Worm (Caenorhabditis elegans) whole organism, late embryonic: ENCODE measurements around the gene F11D11.12.

Experiments used
- C08G9.2 ChIP-seq: sonication (generic microtip); optimal IDR thresholded peaks from 2 replicates; lab custom pipeline; 2016; ENCODE audit warnings: mild to moderate bottlenecking, missing genetic modification characterization, moderate library complexity, missing compliant biosample characterization
- K02D7.2 ChIP-seq: sonication (generic microtip); optimal IDR thresholded peaks from 2 replicates; lab custom pipeline; 2017; ENCODE audit warnings: mild to moderate bottlenecking, missing genetic modification characterization, missing compliant biosample characterization
- K09A11.1 ChIP-seq: sonication (generic microtip); optimal IDR thresholded peaks from 2 replicates; lab custom pipeline; 2017; ENCODE audit warnings: antibody characterized with exemption, mild to moderate bottlenecking, missing genetic modification characterization, missing compliant biosample characterization; ENCODE audit not compliant: insufficient read depth
- T23F11.4 ChIP-seq: fragments of 200-800 bp; sonication (Bioruptor generic); optimal IDR thresholded peaks from 2 replicates; lab custom pipeline; 2018; ENCODE audit warnings: mild to moderate bottlenecking, missing genetic modification characterization, missing compliant biosample characterization
- Y22D7AL.16 ChIP-seq: sonication (generic microtip); optimal IDR thresholded peaks from 2 replicates; lab custom pipeline; 2016; ENCODE audit warnings: missing genetic modification characterization, missing compliant biosample characterization
- ceh-14 ChIP-seq: sonication (generic microtip); optimal IDR thresholded peaks from 2 replicates; lab custom pipeline; 2016; ENCODE audit warnings: missing genotype, missing genetic modification characterization, missing compliant biosample characterization
- ceh-19 ChIP-seq: fragments of 200-800 bp; sonication (Bioruptor generic); optimal IDR thresholded peaks from 2 replicates; lab custom pipeline; 2018; ENCODE audit warnings: mild to moderate bottlenecking, missing genetic modification characterization, missing compliant biosample characterization
- ceh-2 ChIP-seq: sonication (generic microtip); optimal IDR thresholded peaks from 2 replicates; lab custom pipeline; 2016; ENCODE audit warnings: missing genotype, missing genetic modification characterization, missing compliant biosample characterization
- ceh-24 ChIP-seq: sonication (generic microtip); optimal IDR thresholded peaks from 2 replicates; lab custom pipeline; 2016; ENCODE audit warnings: mild to moderate bottlenecking, missing genetic modification characterization, missing compliant biosample characterization
- ceh-31 ChIP-seq: sonication (generic microtip); optimal IDR thresholded peaks from 2 replicates; lab custom pipeline; 2016; ENCODE audit warnings: missing genetic modification characterization, missing compliant biosample characterization
- ceh-34 ChIP-seq: sonication (generic microtip); optimal IDR thresholded peaks from 2 replicates; lab custom pipeline; 2016; ENCODE audit warnings: mild to moderate bottlenecking, missing genetic modification characterization, missing compliant biosample characterization
- ceh-48 ChIP-seq: sonication (generic microtip); optimal IDR thresholded peaks from 2 replicates; lab custom pipeline; 2016; ENCODE audit warnings: missing genetic modification characterization, inconsistent platforms, missing compliant biosample characterization
- ceh-6 ChIP-seq: fragments of 200-800 bp; sonication (Bioruptor generic); optimal IDR thresholded peaks from 2 replicates; lab custom pipeline; 2018; ENCODE audit warnings: mild to moderate bottlenecking, missing genetic modification characterization, missing compliant biosample characterization
- dmd-4 ChIP-seq: sonication (generic microtip); optimal IDR thresholded peaks from 2 replicates; lab custom pipeline; 2016; ENCODE audit warnings: borderline replicate concordance, missing genetic modification characterization, missing compliant biosample characterization
- dve-1 ChIP-seq: sonication (generic microtip); optimal IDR thresholded peaks from 2 replicates; lab custom pipeline; 2017; ENCODE audit warnings: antibody characterized with exemption, mild to moderate bottlenecking, missing genetic modification characterization, missing compliant biosample characterization
- elt-2 ChIP-seq: sonication (generic microtip); optimal IDR thresholded peaks from 2 replicates; lab custom pipeline; 2016; ENCODE audit warnings: missing genetic modification reagents, missing genetic modification characterization, missing compliant biosample characterization
- ets-4 ChIP-seq: sonication (generic microtip); optimal IDR thresholded peaks from 2 replicates; lab custom pipeline; 2016; ENCODE audit warnings: missing genetic modification characterization, missing compliant biosample characterization
- fax-1 ChIP-seq: sonication (generic microtip); optimal IDR thresholded peaks from 2 replicates; lab custom pipeline; 2016; ENCODE audit warnings: missing genotype, missing genetic modification characterization, missing compliant biosample characterization
- fkh-10 ChIP-seq: fragments of 150-350 bp; optimal IDR thresholded peaks from 2 replicates; lab custom pipeline; 2014; ENCODE audit warnings: missing biosample characterization, missing genetic modification reagents, missing genetic modification characterization
- hlh-8 ChIP-seq: sonication (generic microtip); optimal IDR thresholded peaks from 2 replicates; lab custom pipeline; 2016; ENCODE audit warnings: missing genotype, missing genetic modification characterization, missing compliant biosample characterization
- lim-6 ChIP-seq: sonication (generic microtip); optimal IDR thresholded peaks from 2 replicates; lab custom pipeline; 2016; ENCODE audit warnings: missing genetic modification characterization, missing compliant biosample characterization
- lin-11 ChIP-seq: fragments of 200-800 bp; sonication (Bioruptor generic); optimal IDR thresholded peaks from 2 replicates; lab custom pipeline; 2018; ENCODE audit warnings: mild to moderate bottlenecking, missing genetic modification characterization, missing compliant biosample characterization
- mec-3 ChIP-seq: sonication (generic microtip); optimal IDR thresholded peaks from 2 replicates; lab custom pipeline; 2016; ENCODE audit warnings: borderline replicate concordance, missing genetic modification characterization, missing compliant biosample characterization
- nfya-1 ChIP-seq: sonication (generic microtip); optimal IDR thresholded peaks from 2 replicates; lab custom pipeline; 2017; ENCODE audit warnings: missing genetic modification characterization, mild to moderate bottlenecking, missing compliant biosample characterization, antibody characterized with exemption, moderate library complexity
- npax-4 ChIP-seq: sonication (generic microtip); optimal IDR thresholded peaks from 2 replicates; lab custom pipeline; 2016; ENCODE audit warnings: missing genetic modification characterization, missing compliant biosample characterization
- odd-2 ChIP-seq: sonication (generic microtip); optimal IDR thresholded peaks from 2 replicates; lab custom pipeline; 2017; ENCODE audit warnings: antibody characterized with exemption, mild to moderate bottlenecking, missing genetic modification characterization, missing compliant biosample characterization
- pat-9 ChIP-seq: fragments of 200-800 bp; sonication (Bioruptor generic); optimal IDR thresholded peaks from 2 replicates; lab custom pipeline; 2018; ENCODE audit warnings: mild to moderate bottlenecking, missing genetic modification characterization, moderate library complexity, missing compliant biosample characterization
- pax-1 ChIP-seq: fragments of 150-350 bp; optimal IDR thresholded peaks from 2 replicates; lab custom pipeline; 2014; ENCODE audit warnings: missing biosample characterization, missing genetic modification characterization
- pha-2 ChIP-seq: sonication (generic microtip); optimal IDR thresholded peaks from 2 replicates; lab custom pipeline; 2017; ENCODE audit warnings: mild to moderate bottlenecking, missing genetic modification characterization, missing compliant biosample characterization
- pqm-1 ChIP-seq: sonication (generic microtip); optimal IDR thresholded peaks from 2 replicates; lab custom pipeline; 2016; ENCODE audit warnings: missing genetic modification characterization, missing compliant biosample characterization
- ref-2 ChIP-seq: sonication (generic microtip); optimal IDR thresholded peaks from 2 replicates; lab custom pipeline; 2016; ENCODE audit warnings: missing genetic modification characterization, missing compliant biosample characterization
- sdc-2 ChIP-seq: sonication (generic microtip); optimal IDR thresholded peaks from 2 replicates; lab custom pipeline; 2016; ENCODE audit warnings: missing genotype, missing genetic modification characterization, missing compliant biosample characterization
- sox-2 ChIP-seq: fragments of 200-800 bp; sonication (Bioruptor generic); IDR thresholded peaks from 2 replicates; pipeline ENCODE4 v1.3.6; 2022; ENCODE audit warnings: missing genetic modification reagents, missing genetic modification characterization, missing compliant biosample characterization
- syd-9 ChIP-seq: sonication (generic microtip); optimal IDR thresholded peaks from 2 replicates; lab custom pipeline; 2016; ENCODE audit warnings: mild to moderate bottlenecking, missing genetic modification characterization, moderate library complexity, missing compliant biosample characterization
- tbx-2 ChIP-seq: sonication (generic microtip); optimal IDR thresholded peaks from 2 replicates; lab custom pipeline; 2016; ENCODE audit warnings: missing genetic modification characterization, missing compliant biosample characterization
- unc-3 ChIP-seq, 2 experiments: fragments of 200-800 bp in 1 of 2; sonication (Bioruptor generic) in 1 of 2; sonication (generic microtip) in 1 of 2; conservative IDR thresholded peaks in 1 of 2; optimal IDR thresholded peaks in 1 of 2; 2 replicates each; pipeline versions ENCODE4 v1.3.6 to Lab custom; 2016 to 2022; ENCODE audit warnings: missing compliant biosample characterization in 2 of 2, missing genetic modification characterization in 2 of 2, missing genetic modification reagents in 1 of 2
- unc-55 ChIP-seq: sonication (generic microtip); optimal IDR thresholded peaks from 2 replicates; lab custom pipeline; 2017; ENCODE audit warnings: missing biosample characterization, missing genetic modification reagents, missing genetic modification characterization
- zip-5 ChIP-seq: sonication (generic microtip); optimal IDR thresholded peaks from 2 replicates; lab custom pipeline; 2016; ENCODE audit warnings: missing genetic modification characterization, missing compliant biosample characterization

The F11D11.12 gene

DNA sequence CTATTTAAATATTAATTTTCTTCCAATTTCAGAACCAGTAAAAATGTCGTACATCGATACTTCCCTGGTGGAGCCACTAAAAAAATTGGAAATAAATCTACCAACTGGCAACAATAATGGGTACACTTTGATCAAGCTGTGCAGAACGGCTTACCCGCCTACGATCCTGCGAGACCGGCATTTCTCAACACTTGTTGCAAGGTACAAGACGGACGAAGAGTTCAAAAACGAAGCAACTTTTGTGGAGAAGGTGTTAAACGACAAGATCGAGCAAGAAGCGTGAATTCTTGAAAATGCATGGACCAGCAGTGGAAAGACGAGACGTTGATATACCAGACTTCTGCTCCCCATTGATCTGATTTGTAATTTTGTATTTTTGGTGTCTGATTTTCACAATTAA, 39.1 kb downstream of the F11D11.12 start:
- TF ChIP-seq pat-9 (tag; lab: Kevin White, UChicago) (no peak), odd-2 (tag; lab: Kevin White, UChicago) (no peak), K09A11.1 (no peak), ceh-48 (no peak)

- TF ChIP-seq unc-55 (GFP tag; lab: Kevin White, UChicago), result no peak
- TF ChIP-seq unc-3 (GFP tag; conservative IDR thresholded peaks at IDR 0.05; lab: Robert Waterston, UW), result no peak
- peak; percentile 9 for TF ChIP-seq unc-3 (tag; optimal IDR thresholded peaks at IDR 0.05; lab: Kevin White, UChicago)
- no peak for TF ChIP-seq pqm-1 (tag; lab: Kevin White, UChicago)
- peak; percentile 58 for TF ChIP-seq nfya-1 (tag; lab: Kevin White, UChicago)
- peak; percentile 12 for TF ChIP-seq ceh-19 (GFP tag; lab: Kevin White, UChicago)
- TF ChIP-seq ceh-31, result peak; percentile 39
- no peak for TF ChIP-seq odd-2 (tag; lab: Kevin White, UChicago)
- TF ChIP-seq ceh-14 (tag; lab: Kevin White, UChicago), result no peak
- TF ChIP-seq pat-9 (tag; lab: Kevin White, UChicago), result no peak
- no peak for TF ChIP-seq hlh-8
- no peak for TF ChIP-seq ceh-2 (tag; lab: Kevin White, UChicago)
- no peak for TF ChIP-seq fkh-10 (GFP tag; lab: Kevin White, UChicago)
- TF ChIP-seq ceh-6, result no peak
- no peak for TF ChIP-seq lim-6
- peak; percentile 7 for TF ChIP-seq syd-9
- TF ChIP-seq C08G9.2 (tag; lab: Kevin White, UChicago), result no peak
- no peak for TF ChIP-seq ets-4 (tag; lab: Kevin White, UChicago)
- no peak for TF ChIP-seq Y22D7AL.16 (tag; lab: Kevin White, UChicago)
- TF ChIP-seq K09A11.1, result peak; percentile 16
- no peak for TF ChIP-seq ceh-34 (tag; lab: Kevin White, UChicago)
- no peak for TF ChIP-seq K02D7.2
- TF ChIP-seq tbx-2 (tag; lab: Kevin White, UChicago), result no peak
- no peak for TF ChIP-seq ceh-24 (tag; lab: Kevin White, UChicago)
- TF ChIP-seq sox-2, result no peak
- TF ChIP-seq zip-5, result peak; percentile 14
- TF ChIP-seq ref-2, result peak; percentile 45
- TF ChIP-seq npax-4 (tag; lab: Kevin White, UChicago), result no peak
- TF ChIP-seq pha-2 (tag; lab: Kevin White, UChicago), result no peak
- TF ChIP-seq dmd-4 (tag; lab: Kevin White, UChicago), result peak; percentile 69
- TF ChIP-seq pax-1 (tag; lab: Kevin White, UChicago), result no peak
- no peak for TF ChIP-seq T23F11.4 (GFP tag; lab: Kevin White, UChicago)
- no peak for TF ChIP-seq mec-3 (tag; lab: Kevin White, UChicago)
- TF ChIP-seq elt-2 (tag; lab: Kevin White, UChicago), result no peak
- no peak for TF ChIP-seq lin-11
Observed at ce11 chrV:18710045-18710490, 40.4 kb downstream of the F11D11.12 start.

ce11 chrV:18709203-18709860, 41.1 kb downstream of the F11D11.12 start, which contains the start of gene Y17D7C.6:
Y17D7C.6 (plus strand) TSS chrV:18709810.
- TF ChIP-seq ref-2 (no peak), fax-1 (no peak), dve-1 (no peak), ceh-24 (tag; lab: Kevin White, UChicago) (no peak), sdc-2 (tag; lab: Kevin White, UChicago) (no peak), ceh-19 (GFP tag; lab: Kevin White, UChicago) (peak; percentile 15), pha-2 (tag; lab: Kevin White, UChicago) (no peak)
- TF ChIP-seq, all 69 proteins: peak for 1
